Worm (Caenorhabditis elegans) whole organism, early embryonic: ENCODE measurements around the gene K01G5.10.

Experiments used
- B0310.2 ChIP-seq: sonication (generic microtip); optimal IDR thresholded peaks from 2 replicates; lab custom pipeline; 2016; ENCODE audit warnings: mild to moderate bottlenecking, missing genetic modification characterization, missing compliant biosample characterization
- F13C5.2 ChIP-seq: sonication (generic microtip); optimal IDR thresholded peaks from 2 replicates; lab custom pipeline; 2017; ENCODE audit warnings: mild to moderate bottlenecking, missing genetic modification characterization, inconsistent platforms, missing compliant biosample characterization
- ama-1 ChIP-seq: fragments of 150-350 bp; optimal IDR thresholded peaks from 2 replicates; lab custom pipeline; 2014
- flt-1 ChIP-seq: fragments of 200-800 bp; sonication (Bioruptor generic); IDR thresholded peaks from 2 replicates; pipeline ENCODE4 v1.3.6; 2022; ENCODE audit warnings: missing genetic modification characterization, missing compliant biosample characterization
- hmg-4 ChIP-seq: fragments of 200-800 bp; sonication (Bioruptor generic); optimal IDR thresholded peaks from 2 replicates; lab custom pipeline; 2018; ENCODE audit warnings: mild to moderate bottlenecking, missing genetic modification characterization, missing compliant biosample characterization
- hnd-1 ChIP-seq: sonication (generic microtip); optimal IDR thresholded peaks from 2 replicates; lab custom pipeline; 2016; ENCODE audit warnings: missing genetic modification characterization, missing compliant biosample characterization
- sea-1 ChIP-seq: fragments of 200-800 bp; sonication (Bioruptor generic); conservative IDR thresholded peaks from 2 replicates; pipeline ENCODE4 v1.3.6; 2022; ENCODE audit warnings: missing genetic modification characterization, missing compliant biosample characterization
- tbx-11 ChIP-seq: fragments of 200-800 bp; sonication (Bioruptor generic); IDR thresholded peaks from 2 replicates; pipeline ENCODE4 v1.3.6; 2022; ENCODE audit warnings: missing genetic modification characterization, missing compliant biosample characterization
- tbx-37 ChIP-seq: fragments of 200-800 bp; sonication (Bioruptor generic); conservative IDR thresholded peaks from 2 replicates; pipeline ENCODE4 v1.3.6; 2022; ENCODE audit warnings: missing genetic modification reagents, missing genetic modification characterization, missing compliant biosample characterization
- tra-4 ChIP-seq: sonication (generic microtip); optimal IDR thresholded peaks from 2 replicates; lab custom pipeline; 2017; ENCODE audit warnings: missing genetic modification characterization, missing compliant biosample characterization

DNA sequence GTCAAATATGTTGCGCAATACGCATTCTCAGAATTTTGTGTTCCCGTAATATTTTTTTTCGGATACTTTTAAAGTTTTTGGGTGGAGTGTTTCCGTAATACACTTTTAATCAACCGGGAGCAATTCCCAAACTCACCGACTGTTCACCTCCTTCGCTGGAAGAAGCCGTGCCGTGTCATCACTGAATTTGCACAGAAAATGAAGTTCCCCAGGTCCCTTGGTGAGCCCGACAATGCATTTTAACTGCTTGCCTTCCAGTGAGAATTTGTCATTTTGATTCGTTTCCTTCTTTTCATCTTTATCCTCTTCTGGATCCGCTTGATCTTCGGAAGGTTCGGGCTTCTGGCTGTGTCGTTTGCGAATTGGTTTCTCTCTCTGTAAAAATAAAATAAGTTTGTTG, 3.9 kb downstream of the K01G5.10 start:
- TF ChIP-seq ama-1 (lab: Kevin White, UChicago) (no peak), B0310.2 (no peak), hnd-1 (tag; lab: Kevin White, UChicago) (no peak), F13C5.2 (tag; lab: Kevin White, UChicago) (no peak), tbx-37 (GFP tag; lab: Robert Waterston, UW) (no peak), hmg-4 (GFP tag; lab: Kevin White, UChicago) (no peak), flt-1 (GFP tag; lab: Robert Waterston, UW) (no peak), tra-4 (no peak), sea-1 (no peak), tbx-11 (no peak)
